Worm (Caenorhabditis elegans) whole organism, early embryonic: ENCODE data around the gene T02G5.7.

ENCODE experiments used
- B0310.2 ChIP-seq: sonication (generic microtip); optimal IDR thresholded peaks from 2 replicates; lab custom pipeline; 2016; ENCODE audit warnings: mild to moderate bottlenecking, missing genetic modification characterization, missing compliant biosample characterization
- ama-1 ChIP-seq: fragments of 150-350 bp; optimal IDR thresholded peaks from 2 replicates; lab custom pipeline; 2014
- flt-1 ChIP-seq: fragments of 200-800 bp; sonication (Bioruptor generic); IDR thresholded peaks from 2 replicates; pipeline ENCODE4 v1.3.6; 2022; ENCODE audit warnings: missing genetic modification characterization, missing compliant biosample characterization
- hmbx-1 ChIP-seq: sonication (generic microtip); optimal IDR thresholded peaks from 2 replicates; lab custom pipeline; 2016; ENCODE audit warnings: mild to moderate bottlenecking, missing genetic modification characterization, missing compliant biosample characterization
- hmg-4 ChIP-seq: fragments of 200-800 bp; sonication (Bioruptor generic); optimal IDR thresholded peaks from 2 replicates; lab custom pipeline; 2018; ENCODE audit warnings: mild to moderate bottlenecking, missing genetic modification characterization, missing compliant biosample characterization
- hnd-1 ChIP-seq: sonication (generic microtip); optimal IDR thresholded peaks from 2 replicates; lab custom pipeline; 2016; ENCODE audit warnings: missing genetic modification characterization, missing compliant biosample characterization
- pes-1 ChIP-seq: fragments of 200-800 bp; sonication (Bioruptor generic); IDR thresholded peaks from 2 replicates; pipeline ENCODE4 v1.3.6; 2022; ENCODE audit warnings: missing genetic modification reagents, missing genetic modification characterization, missing compliant biosample characterization
- scrt-1 ChIP-seq: fragments of 200-800 bp; sonication (Bioruptor generic); IDR thresholded peaks from 2 replicates; pipeline ENCODE4 v1.3.6; 2022; ENCODE audit warnings: missing genetic modification characterization, missing compliant biosample characterization
- tbx-11 ChIP-seq: fragments of 200-800 bp; sonication (Bioruptor generic); IDR thresholded peaks from 2 replicates; pipeline ENCODE4 v1.3.6; 2022; ENCODE audit warnings: missing genetic modification characterization, missing compliant biosample characterization
- tbx-37 ChIP-seq: fragments of 200-800 bp; sonication (Bioruptor generic); conservative IDR thresholded peaks from 2 replicates; pipeline ENCODE4 v1.3.6; 2022; ENCODE audit warnings: missing genetic modification reagents, missing genetic modification characterization, missing compliant biosample characterization

ce11 chrII:7122661-7123418 lies 47.4 kb downstream of the T02G5.7 start, which contains the start of gene F10E7.11:
- TF ChIP-seq tbx-11 (no peak), hmg-4 (GFP tag; lab: Kevin White, UChicago) (no peak), ama-1 (lab: Kevin White, UChicago) (no peak), pes-1 (no peak), hnd-1 (no peak), flt-1 (no peak), scrt-1 (GFP tag; lab: Robert Waterston, UW) (no peak), tbx-37 (GFP tag; lab: Robert Waterston, UW) (no peak), hmbx-1 (tag; lab: Kevin White, UChicago) (no peak), B0310.2 (tag; lab: Kevin White, UChicago) (no peak)
